Fruit fly (Drosophila melanogaster) whole organism, prepupa: ENCODE results near the gene Ns1.
A peak's percentile ranks its signal among the peaks of the same experiment; 100 is the strongest.

ENCODE experiments used
- Blimp-1 ChIP-seq: fragments of 200-800 bp; sonication (Bioruptor generic); optimal IDR thresholded peaks from 3 replicates; lab custom pipeline; 2017; ENCODE audit warnings: missing biosample characterization, missing genetic modification characterization, mild to moderate bottlenecking, moderate library complexity, missing genetic modification reagents
- CG10631 ChIP-seq: fragments of 200-800 bp; sonication (Bioruptor generic); optimal IDR thresholded peaks from 2 replicates; lab custom pipeline; 2016; ENCODE audit warnings: missing biosample characterization, missing genetic modification characterization
- CG10669 ChIP-seq: fragments of 200-800 bp; sonication (Bioruptor generic); optimal IDR thresholded peaks from 3 replicates; lab custom pipeline; 2018; ENCODE audit warnings: missing biosample characterization, mild to moderate bottlenecking, missing genetic modification characterization, moderate library complexity
- CG11294 ChIP-seq: fragments of 200-800 bp; sonication (Bioruptor generic); IDR thresholded peaks from 2 replicates; pipeline ENCODE4 v1.3.6; 2022; ENCODE audit warnings: missing biosample characterization, missing genetic modification characterization
- CG11902 ChIP-seq: fragments of 200-800 bp; sonication (Bioruptor generic); optimal IDR thresholded peaks from 3 replicates; lab custom pipeline; 2016; ENCODE audit warnings: missing biosample characterization, missing genetic modification characterization
- CG15336 ChIP-seq: fragments of 200-800 bp; sonication (Bioruptor generic); IDR thresholded peaks from 2 replicates; pipeline ENCODE4 v1.3.6; 2022; ENCODE audit warnings: missing biosample characterization, missing genetic modification characterization
- CG1621 ChIP-seq: fragments of 200-800 bp; sonication (Bioruptor generic); optimal IDR thresholded peaks from 3 replicates; lab custom pipeline; 2018; ENCODE audit warnings: missing biosample characterization, mild to moderate bottlenecking, missing genetic modification characterization
- CG16779 ChIP-seq: fragments of 200-800 bp; sonication (Bioruptor generic); optimal IDR thresholded peaks from 3 replicates; lab custom pipeline; 2017; ENCODE audit warnings: missing biosample characterization, mild to moderate bottlenecking, missing genetic modification characterization
- CG3032 ChIP-seq: fragments of 200-800 bp; optimal IDR thresholded peaks from 2 replicates; lab custom pipeline; 2019; ENCODE audit warnings: missing biosample characterization, mild to moderate bottlenecking, missing genetic modification characterization, moderate library complexity
- CG31627 ChIP-seq: fragments of 200-800 bp; sonication (Bioruptor generic); optimal IDR thresholded peaks from 3 replicates; lab custom pipeline; 2016; ENCODE audit warnings: missing biosample characterization, missing genetic modification characterization
- CG32006 ChIP-seq: fragments of 200-800 bp; sonication (Bioruptor generic); optimal IDR thresholded peaks from 3 replicates; lab custom pipeline; 2017; ENCODE audit warnings: missing biosample characterization, mild to moderate bottlenecking, missing genetic modification characterization
- CG3919 ChIP-seq: fragments of 200-800 bp; sonication (Bioruptor generic); optimal IDR thresholded peaks from 3 replicates; lab custom pipeline; 2016; ENCODE audit warnings: missing biosample characterization, missing genetic modification characterization
- CG6163 ChIP-seq: fragments of 200-800 bp; sonication (Bioruptor generic); IDR thresholded peaks from 3 replicates; pipeline ENCODE4 v1.3.6; 2022; ENCODE audit warnings: missing biosample characterization, missing genetic modification characterization
- CG6276 ChIP-seq: fragments of 200-800 bp; sonication (Bioruptor generic); optimal IDR thresholded peaks from 2 replicates; lab custom pipeline; 2017; ENCODE audit warnings: missing biosample characterization, mild to moderate bottlenecking, missing genetic modification characterization
- CG6792 ChIP-seq: fragments of 200-800 bp; sonication (Bioruptor generic); optimal IDR thresholded peaks from 3 replicates; lab custom pipeline; 2016; ENCODE audit warnings: missing biosample characterization, missing genetic modification characterization
- CG6854 ChIP-seq: fragments of 200-800 bp; sonication (Bioruptor generic); optimal IDR thresholded peaks from 2 replicates; lab custom pipeline; 2017; ENCODE audit warnings: missing biosample characterization, mild to moderate bottlenecking, missing genetic modification characterization
- CG7368 ChIP-seq: fragments of 200-800 bp; sonication (Bioruptor generic); optimal IDR thresholded peaks from 3 replicates; lab custom pipeline; 2016; ENCODE audit warnings: missing biosample characterization, missing genetic modification characterization
- CG8119 ChIP-seq: fragments of 200-800 bp; sonication (Bioruptor generic); IDR thresholded peaks from 3 replicates; pipeline ENCODE4 v1.3.6; 2022; ENCODE audit warnings: missing biosample characterization, missing genetic modification characterization
- CG8319 ChIP-seq: fragments of 200-800 bp; sonication (Bioruptor generic); optimal IDR thresholded peaks from 3 replicates; lab custom pipeline; 2016; ENCODE audit warnings: missing biosample characterization, missing genetic modification characterization
- CG8632 ChIP-seq: fragments of 200-800 bp; sonication (Bioruptor generic); optimal IDR thresholded peaks from 3 replicates; lab custom pipeline; 2016; ENCODE audit warnings: missing biosample characterization, missing genetic modification characterization
- CG9139 ChIP-seq: fragments of 200-800 bp; sonication (Bioruptor generic); optimal IDR thresholded peaks from 3 replicates; lab custom pipeline; 2017; ENCODE audit warnings: missing biosample characterization, mild to moderate bottlenecking, missing genetic modification characterization
- Eip78C ChIP-seq: fragments of 200-800 bp; sonication (Bioruptor generic); peaks from one replicate; lab custom pipeline; 2016; ENCODE audit warnings: missing biosample characterization, missing genetic modification characterization
- Eip93F ChIP-seq: fragments of 200-800 bp; sonication (Bioruptor generic); optimal IDR thresholded peaks from 2 replicates; lab custom pipeline; 2016; ENCODE audit warnings: missing biosample characterization, mild to moderate bottlenecking, missing genetic modification characterization
- Ets96B ChIP-seq: fragments of 200-800 bp; optimal IDR thresholded peaks from 2 replicates; lab custom pipeline; 2019; ENCODE audit warnings: missing biosample characterization, mild to moderate bottlenecking, missing genetic modification characterization, moderate library complexity
- Gug ChIP-seq: fragments of 200-800 bp; sonication (Bioruptor generic); IDR thresholded peaks from 2 replicates; pipeline ENCODE4 v1.3.6; 2022; ENCODE audit warnings: missing biosample characterization, missing genetic modification characterization
- Hr39 ChIP-seq: fragments of 200-800 bp; sonication (Bioruptor generic); optimal IDR thresholded peaks from 2 replicates; lab custom pipeline; 2016; ENCODE audit warnings: missing biosample characterization, missing genetic modification characterization
- Lpt ChIP-seq: fragments of 200-800 bp; sonication (Bioruptor generic); optimal IDR thresholded peaks from 3 replicates; lab custom pipeline; 2016; ENCODE audit warnings: missing biosample characterization, missing genetic modification characterization
- Met ChIP-seq: fragments of 200-800 bp; sonication (Bioruptor generic); optimal IDR thresholded peaks from 3 replicates; lab custom pipeline; 2016; ENCODE audit warnings: missing biosample characterization, missing genetic modification characterization
- OdsH ChIP-seq: fragments of 200-800 bp; sonication (Bioruptor generic); optimal IDR thresholded peaks from 3 replicates; lab custom pipeline; 2016; ENCODE audit warnings: missing biosample characterization, missing genetic modification characterization
- Sox102F ChIP-seq: fragments of 200-800 bp; sonication (Bioruptor generic); optimal IDR thresholded peaks from 2 replicates; lab custom pipeline; 2016; ENCODE audit warnings: missing biosample characterization, mild to moderate bottlenecking, missing genetic modification characterization
- Sox14 ChIP-seq: fragments of 200-800 bp; sonication (Bioruptor generic); optimal IDR thresholded peaks from 3 replicates; lab custom pipeline; 2016; ENCODE audit warnings: missing biosample characterization, missing genetic modification characterization
- achi ChIP-seq: fragments of 200-800 bp; sonication (Bioruptor generic); optimal IDR thresholded peaks from 3 replicates; lab custom pipeline; 2016; ENCODE audit warnings: missing biosample characterization, missing genetic modification characterization
- acj6 ChIP-seq: fragments of 200-800 bp; sonication (Bioruptor generic); optimal IDR thresholded peaks from 3 replicates; lab custom pipeline; 2016; ENCODE audit warnings: missing biosample characterization, missing genetic modification characterization
- dac ChIP-seq: fragments of 200-800 bp; sonication (Bioruptor generic); optimal IDR thresholded peaks from 2 replicates; lab custom pipeline; 2017; ENCODE audit warnings: missing biosample characterization, mild to moderate bottlenecking, missing genetic modification characterization
- dsx ChIP-seq: fragments of 200-800 bp; optimal IDR thresholded peaks from 3 replicates; lab custom pipeline; 2019; ENCODE audit warnings: missing biosample characterization, mild to moderate bottlenecking, missing genetic modification characterization, moderate library complexity; ENCODE audit not compliant: poor library complexity, severe bottlenecking
- eg ChIP-seq: fragments of 200-800 bp; sonication (Bioruptor generic); IDR thresholded peaks from 3 replicates; pipeline ENCODE4 v1.3.6; 2022; ENCODE audit warnings: missing biosample characterization, missing genetic modification characterization
- esn ChIP-seq: fragments of 200-800 bp; sonication (Bioruptor generic); optimal IDR thresholded peaks from 2 replicates; lab custom pipeline; 2016; ENCODE audit warnings: missing biosample characterization, mild to moderate bottlenecking, missing genetic modification characterization, moderate library complexity
- fd59A ChIP-seq: fragments of 200-800 bp; sonication (Bioruptor generic); optimal IDR thresholded peaks from 2 replicates; lab custom pipeline; 2017; ENCODE audit warnings: missing biosample characterization, mild to moderate bottlenecking, missing genetic modification characterization, missing genetic modification reagents
- lz ChIP-seq: fragments of 200-800 bp; sonication (Bioruptor generic); optimal IDR thresholded peaks from 3 replicates; lab custom pipeline; 2016; ENCODE audit warnings: missing biosample characterization, missing genetic modification characterization
- net ChIP-seq: fragments of 200-800 bp; sonication (Bioruptor generic); optimal IDR thresholded peaks from 3 replicates; lab custom pipeline; 2016; ENCODE audit warnings: missing biosample characterization, missing genetic modification characterization
- pdm3 ChIP-seq: fragments of 200-800 bp; sonication (Bioruptor generic); optimal IDR thresholded peaks from 3 replicates; lab custom pipeline; 2016; ENCODE audit warnings: missing biosample characterization, missing genetic modification characterization
- salr ChIP-seq, 2 experiments: fragments of 200-800 bp; sonication (Bioruptor generic); optimal IDR thresholded peaks; 3 replicates each; lab custom pipeline; 2016 to 2018; ENCODE audit warnings: missing biosample characterization in 2 of 2, missing genetic modification characterization in 2 of 2, mild to moderate bottlenecking in 1 of 2
- spab ChIP-seq: fragments of 200-800 bp; sonication (Bioruptor generic); optimal IDR thresholded peaks from 2 replicates; lab custom pipeline; 2017; ENCODE audit warnings: missing biosample characterization, mild to moderate bottlenecking, missing genetic modification characterization, missing genetic modification reagents
- ss ChIP-seq, 2 experiments: fragments of 200-800 bp; sonication (Bioruptor generic); optimal IDR thresholded peaks; 2 replicates in 1 of 2; 3 replicates in 1 of 2; lab custom pipeline; 2017 to 2018; ENCODE audit warnings: mild to moderate bottlenecking in 2 of 2, missing biosample characterization in 2 of 2, missing genetic modification characterization in 2 of 2, moderate library complexity in 1 of 2
- svp ChIP-seq: fragments of 200-800 bp; sonication (Bioruptor generic); peaks from one replicate; lab custom pipeline; 2016; ENCODE audit warnings: missing biosample characterization, missing genetic modification characterization
- topi ChIP-seq: fragments of 200-800 bp; sonication (Bioruptor generic); optimal IDR thresholded peaks from 3 replicates; lab custom pipeline; 2016; ENCODE audit warnings: missing biosample characterization, missing genetic modification characterization
- vri ChIP-seq: fragments of 200-800 bp; sonication (Bioruptor generic); optimal IDR thresholded peaks from 3 replicates; lab custom pipeline; 2016; ENCODE audit warnings: missing biosample characterization, mild to moderate bottlenecking, missing genetic modification characterization

Gene Ns1

DNA sequence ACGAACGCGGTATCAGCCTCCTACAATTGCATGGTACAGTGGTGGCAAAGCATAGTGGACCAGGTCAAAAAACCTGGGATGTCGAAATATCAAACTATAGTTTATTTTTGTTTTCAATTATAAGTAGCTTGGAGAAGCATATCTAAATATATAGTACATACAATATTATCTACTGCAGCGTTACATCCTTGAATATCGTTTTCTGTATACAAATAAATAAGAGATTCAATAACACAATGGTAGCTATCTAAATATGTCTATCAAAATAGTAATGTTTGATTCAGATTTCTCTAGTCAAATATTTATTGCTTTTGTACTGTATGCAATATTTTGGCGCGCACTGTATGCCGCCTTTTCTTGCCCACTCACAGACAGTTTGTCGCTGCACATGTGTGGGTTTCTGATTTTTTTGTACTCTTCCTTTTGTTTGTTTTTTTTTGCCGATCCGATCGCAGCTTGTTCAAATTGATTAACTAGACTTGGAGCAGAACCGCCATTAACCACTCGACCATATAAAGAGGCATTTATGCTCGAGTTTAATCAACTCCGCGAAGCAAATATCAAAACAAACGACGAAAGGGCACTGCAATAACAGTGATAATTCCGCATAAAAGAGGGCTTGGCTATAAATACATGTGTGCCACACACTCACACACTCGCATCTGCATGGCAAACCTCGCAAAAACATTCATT is 8.3 kb upstream of the Ns1 start (continued):
- TF ChIP-seq topi (GFP tag; lab: Kevin White, UChicago) (peak; percentile 98), pdm3 (peak; percentile 98), Sox14 (GFP tag; lab: Kevin White, UChicago) (peak; percentile 97), Eip78C (GFP tag; lab: Kevin White, UChicago) (peak; percentile 100), Met (GFP tag; lab: Kevin White, UChicago) (peak; percentile 98), CG8319 (GFP tag; lab: Kevin White, UChicago) (peak; percentile 96), spab (GFP tag; lab: Kevin White, UChicago) (peak; percentile 98), svp (GFP tag; lab: Kevin White, UChicago) (peak; percentile 99), CG6854 (peak; percentile 91), CG1621 (tag; lab: Kevin White, UChicago) (peak; percentile 93), fd59A (GFP tag; lab: Kevin White, UChicago) (peak; percentile 97), CG7368 (peak; percentile 95), CG6163 (GFP tag; lab: Robert Waterston, UW) (peak; percentile 95), Sox102F (peak; percentile 95), net (GFP tag; lab: Kevin White, UChicago) (peak; percentile 97), Lpt (peak; percentile 98), CG8632 (peak; percentile 98), dsx (GFP tag; lab: Kevin White, UChicago) (peak; percentile 95), CG9139 (GFP tag; lab: Kevin White, UChicago) (peak; percentile 94), vri (GFP tag; lab: Kevin White, UChicago) (peak; percentile 88), CG31627 (GFP tag; lab: Kevin White, UChicago) (peak; percentile 96), CG3919 (GFP tag; lab: Kevin White, UChicago) (peak; percentile 98), CG10631 (GFP tag; lab: Kevin White, UChicago) (peak; percentile 97), CG15336 (peak; percentile 98), CG6792 (GFP tag; lab: Kevin White, UChicago) (peak; percentile 97), CG11294 (peak; percentile 93), CG3032 (tag; lab: Kevin White, UChicago) (peak; percentile 98), Gug (peak; percentile 94), esn (GFP tag; lab: Kevin White, UChicago) (peak; percentile 98), achi (peak; percentile 98), CG16779 (tag; lab: Kevin White, UChicago) (peak; percentile 97), Ets96B (peak; percentile 98), dac (GFP tag; lab: Kevin White, UChicago) (peak; percentile 94), acj6 (peak; percentile 97), CG8119 (peak; percentile 99)

DNA sequence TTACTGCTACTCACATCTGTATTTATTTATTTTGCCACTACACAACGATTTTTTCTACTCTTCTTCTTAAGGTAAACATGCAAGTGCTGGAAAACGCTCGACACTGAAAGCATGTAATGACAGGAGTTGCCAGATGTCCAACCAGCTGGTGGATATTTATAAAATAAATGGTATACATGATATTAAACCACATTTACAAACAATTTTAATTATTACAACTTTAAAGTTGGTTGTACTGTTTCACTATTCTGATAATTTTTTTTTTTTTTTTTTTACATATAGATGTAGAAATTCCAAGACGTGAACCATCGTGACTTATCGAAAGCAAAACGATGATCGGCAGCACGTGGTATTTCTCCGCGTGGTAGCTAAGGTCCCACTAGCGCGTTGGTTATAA is 7.4 kb upstream of the Ns1 start, which contains the start of the genes Keap1 and kuk:
Gene Keap1 (minus strand): TSS at position 87 of the 397 bp plus-strand sequence.
Gene kuk (plus strand): TSS at position 386 of the 397 bp plus-strand sequence.
- TF ChIP-seq topi (GFP tag; lab: Kevin White, UChicago) (peak; percentile 19), CG8319 (GFP tag; lab: Kevin White, UChicago) (peak; percentile 19), eg (GFP tag; lab: Robert Waterston, UW) (peak; percentile 72; the same call in 1 of the 3 replicates), CG16779 (tag; lab: Kevin White, UChicago) (no peak), CG31627 (GFP tag; lab: Kevin White, UChicago) (peak; percentile 65), CG10669 (GFP tag; lab: Kevin White, UChicago) (no peak), salr (GFP tag; optimal IDR thresholded peaks at IDR 0.05; lab: Kevin White, UChicago) (no peak), fd59A (GFP tag; lab: Kevin White, UChicago) (no peak), Met (GFP tag; lab: Kevin White, UChicago) (peak; percentile 71), ss (GFP tag; optimal IDR thresholded peaks at IDR 0.05; lab: Kevin White, UChicago) (no peak), Hr39 (peak; percentile 61), CG8119 (no peak), Eip93F (peak; percentile 43), CG9139 (GFP tag; lab: Kevin White, UChicago) (no peak), CG6792 (GFP tag; lab: Kevin White, UChicago) (peak; percentile 8), Sox14 (GFP tag; lab: Kevin White, UChicago) (peak; percentile 84), svp (GFP tag; lab: Kevin White, UChicago) (no peak), Gug (peak; percentile 48; the same call in 1 of the 2 replicates), OdsH (peak; percentile 65), CG32006 (GFP tag; lab: Kevin White, UChicago) (peak; percentile 21), lz (GFP tag; lab: Kevin White, UChicago) (peak; percentile 70), CG7368 (no peak), Blimp-1 (GFP tag; lab: Kevin White, UChicago) (no peak), achi (peak; percentile 17), CG6163 (GFP tag; lab: Robert Waterston, UW) (peak; percentile 38; the same call in 1 of the 3 replicates), CG3919 (GFP tag; lab: Kevin White, UChicago) (peak; percentile 41), CG11902 (GFP tag; lab: Kevin White, UChicago) (no peak), dac (GFP tag; lab: Kevin White, UChicago) (no peak), CG6276 (GFP tag; lab: Kevin White, UChicago) (no peak), esn (GFP tag; lab: Kevin White, UChicago) (peak; percentile 69), CG3032 (tag; lab: Kevin White, UChicago) (peak; percentile 35)
